Worm (Caenorhabditis elegans): Measurements from ENCODE around the gene Y57G11C.3.

Gene Y57G11C.3

ce11 chrIV:14793900-14794624 is 26.1 kb downstream of the Y57G11C.3 start (continued):
- TF ChIP-seq F44E2.7 (GFP tag; IDR thresholded peaks at IDR 0.05) (no peak), F49E8.2 (tag; optimal IDR thresholded peaks at IDR 0.05; ENCODE audit: borderline replicate concordance) (no peak), nhr-102 (tag; optimal IDR thresholded peaks at IDR 0.05) (peak; percentile 36), hif-1 (tag; optimal IDR thresholded peaks at IDR 0.05) (peak in 1 of 2 experiments; percentile 7), dpl-1 (GFP tag; optimal IDR thresholded peaks at IDR 0.05) (peak; percentile 42), nhr-11 (tag; optimal IDR thresholded peaks at IDR 0.05) (peak; percentile 22), nhr-77 (tag; optimal IDR thresholded peaks at IDR 0.05) (peak; percentile 69), unc-62 (GFP tag; optimal IDR thresholded peaks at IDR 0.05 in 1 of 2) (peak in 1 of 2 experiments; percentile 69), unc-62 (tag; optimal IDR thresholded peaks at IDR 0.05) (no peak), hlh-11 (tag; optimal IDR thresholded peaks at IDR 0.05) (peak; percentile 75), arid-1 (GFP tag; conservative IDR thresholded peaks at IDR 0.05) (0 out of 2 replicates have a peak, but pooled peaks have one; percentile 7), pha-4 (GFP tag; IDR thresholded peaks at IDR 0.05) (peak; percentile 14; the same call in 1 of the 2 replicates), pha-4 (tag; optimal IDR thresholded peaks at IDR 0.05) (no peak), nhr-237 (tag; optimal IDR thresholded peaks at IDR 0.05) (no peak), R02D3.7 (tag; optimal IDR thresholded peaks at IDR 0.05) (no peak), mes-2 (tag; optimal IDR thresholded peaks at IDR 0.05; ENCODE audit: poor library complexity, severe bottlenecking) (peak; percentile 74), nhr-41 (GFP tag; IDR thresholded peaks at IDR 0.05) (no peak), ces-1 (GFP tag; optimal IDR thresholded peaks at IDR 0.05) (no peak), nhr-42 (GFP tag; IDR thresholded peaks at IDR 0.05) (no peak), mdl-1 (tag; optimal IDR thresholded peaks at IDR 0.05) (peak; percentile 61 to 88), snpc-1.2 (GFP tag; IDR thresholded peaks at IDR 0.05) (no peak), Y5F2A.4 (GFP tag; optimal IDR thresholded peaks at IDR 0.05) (no peak), daf-16 (GFP tag; optimal IDR thresholded peaks at IDR 0.05) (no peak), daf-16 (tag; optimal IDR thresholded peaks at IDR 0.05) (peak; percentile 85), ama-1 (optimal IDR thresholded peaks at IDR 0.05) (peak; percentile 71), T20F7.1 (GFP tag; optimal IDR thresholded peaks at IDR 0.05) (peak; percentile 16), F26F4.8 (GFP tag; conservative IDR thresholded peaks at IDR 0.05) (no peak), nhr-6 (tag; optimal IDR thresholded peaks at IDR 0.05) (peak; percentile 57), tra-1 (GFP tag; IDR thresholded peaks at IDR 0.05) (no peak), tag-97 (GFP tag; IDR thresholded peaks at IDR 0.05) (no peak)

ce11 chrIV:14795918-14796488 is 28.0 kb downstream of the Y57G11C.3 start, which contains the start of gene coq-3:
Gene coq-3 (minus strand): TSS chrIV:14796324.
- TF ChIP-seq lim-7 (GFP tag; IDR thresholded peaks at IDR 0.05) (0 out of 2 replicates have a peak, but pooled peaks have one; percentile 25), zag-1 (tag; optimal IDR thresholded peaks at IDR 0.05) (no peak), T26A8.4 (GFP tag; IDR thresholded peaks at IDR 0.05) (0 out of 2 replicates have a peak, but pooled peaks have one; percentile 22), ama-1 (optimal IDR thresholded peaks at IDR 0.05) (peak; percentile 29), zfp-3 (GFP tag; conservative IDR thresholded peaks at IDR 0.05) (0 out of 2 replicates have a peak, but pooled peaks have one; percentile 12), mes-2 (tag; optimal IDR thresholded peaks at IDR 0.05; ENCODE audit: poor library complexity, severe bottlenecking) (peak; percentile 28), lin-38 (GFP tag; IDR thresholded peaks at IDR 0.05) (peak; percentile 23; the same call in 1 of the 2 replicates), nhr-237 (tag; optimal IDR thresholded peaks at IDR 0.05) (no peak), dve-1 (tag; optimal IDR thresholded peaks at IDR 0.05; ENCODE audit: insufficient read depth) (peak; percentile 13), aha-1 (tag) (peak; percentile 85), mxl-2 (GFP tag; conservative IDR thresholded peaks at IDR 0.05) (no peak), lsy-2 (tag; optimal IDR thresholded peaks at IDR 0.05) (peak in 1 of 2 experiments; percentile 12)

Measured in whole organism, L4 larva.